Worm (Caenorhabditis elegans) whole organism, midembryonic: ENCODE results near the gene gad-2.

Source experiments
- cog-1 ChIP-seq: sonication (generic microtip); optimal IDR thresholded peaks from 2 replicates; lab custom pipeline; 2016; ENCODE audit warnings: missing genetic modification characterization, missing compliant biosample characterization
- klf-2 ChIP-seq: fragments of 200-800 bp; sonication (Bioruptor generic); conservative IDR thresholded peaks from 2 replicates; pipeline ENCODE4 v1.3.6; 2022; ENCODE audit warnings: missing genetic modification reagents, missing genetic modification characterization, missing compliant biosample characterization
- ztf-23 ChIP-seq: fragments of 200-800 bp; sonication (Bioruptor generic); IDR thresholded peaks from 2 replicates; pipeline ENCODE4 v1.3.6; 2022; ENCODE audit warnings: missing genetic modification reagents, missing genetic modification characterization, missing compliant biosample characterization

ce11 chrX:7343747-7344146 lies 49.5 kb upstream of the gad-2 start, which contains the start of gene C07D8.5:
- TF ChIP-seq klf-2 (GFP tag; lab: Robert Waterston, UW) (no peak), cog-1 (no peak), ztf-23 (GFP tag; lab: Robert Waterston, UW) (no peak)
